Worm (Caenorhabditis elegans) whole organism, L4/young adult: Measurements from ENCODE around the gene C06H5.13.

ENCODE experiments used
- W03F9.2 ChIP-seq: fragments of 150-350 bp; optimal IDR thresholded peaks from 2 replicates; lab custom pipeline; 2014; ENCODE audit warnings: missing biosample characterization, missing genetic modification characterization
- dao-5 ChIP-seq: sonication (generic microtip); optimal IDR thresholded peaks from 2 replicates; lab custom pipeline; 2016; ENCODE audit warnings: missing genotype, missing genetic modification characterization, moderate library complexity, missing compliant biosample characterization
- him-1 ChIP-seq: sonication (generic microtip); optimal IDR thresholded peaks from 2 replicates; lab custom pipeline; 2016; ENCODE audit warnings: missing genotype, missing genetic modification reagents, missing genetic modification characterization, missing compliant biosample characterization

ce11 chrV:17931795-17932194 lies 34.2 kb upstream of the C06H5.13 start:
- TF ChIP-seq him-1 (tag; lab: Kevin White, UChicago) (no peak), dao-5 (tag; lab: Kevin White, UChicago) (no peak), W03F9.2 (tag; lab: Kevin White, UChicago) (no peak)
